Fruit fly (Drosophila melanogaster) whole organism, embryonic: ENCODE data around the gene CG10298.

ENCODE experiments used
- C15 ChIP-seq: fragments of 200-800 bp; sonication (Bioruptor generic); IDR thresholded peaks from 3 replicates; pipeline ENCODE4 v1.3.6; 2022; ENCODE audit warnings: missing biosample characterization, missing genetic modification characterization
- CG10959 ChIP-seq: fragments of 200-800 bp; sonication (Bioruptor generic); IDR thresholded peaks from 2 replicates; pipeline ENCODE4 v1.3.6; 2022; ENCODE audit warnings: missing biosample characterization, missing genetic modification characterization
- CG11247 ChIP-seq: fragments of 200-800 bp; sonication (Bioruptor generic); IDR thresholded peaks from 2 replicates; pipeline ENCODE4 v1.3.6; 2022; ENCODE audit warnings: missing biosample characterization, missing genetic modification characterization
- CG11398 ChIP-seq: fragments of 200-800 bp; sonication (Bioruptor generic); optimal IDR thresholded peaks from 2 replicates; lab custom pipeline; 2016; ENCODE audit warnings: missing biosample characterization, missing genetic modification characterization
- CG12219 ChIP-seq: fragments of 200-800 bp; sonication (Bioruptor generic); optimal IDR thresholded peaks from 3 replicates; lab custom pipeline; 2018; ENCODE audit warnings: missing biosample characterization, mild to moderate bottlenecking, missing genetic modification characterization
- CG14050 ChIP-seq: fragments of 200-800 bp; sonication (Bioruptor generic); IDR thresholded peaks from 3 replicates; pipeline ENCODE4 v1.3.6; 2022; ENCODE audit warnings: missing biosample characterization, missing genetic modification characterization
- CG15011 ChIP-seq: fragments of 200-800 bp; sonication (Bioruptor generic); optimal IDR thresholded peaks from 3 replicates; lab custom pipeline; 2018; ENCODE audit warnings: missing biosample characterization, mild to moderate bottlenecking, missing genetic modification characterization
- CG18262 ChIP-seq: fragments of 200-800 bp; optimal IDR thresholded peaks from 3 replicates; lab custom pipeline; 2019; ENCODE audit warnings: missing biosample characterization, mild to moderate bottlenecking, missing genetic modification characterization, moderate library complexity
- CG18599 ChIP-seq: fragments of 200-800 bp; sonication (Bioruptor generic); optimal IDR thresholded peaks from 3 replicates; lab custom pipeline; 2017; ENCODE audit warnings: missing biosample characterization, missing genetic modification characterization, mild to moderate bottlenecking, moderate library complexity, missing genetic modification reagents
- CG2678 ChIP-seq: fragments of 200-800 bp; sonication (Bioruptor generic); optimal IDR thresholded peaks from 3 replicates; lab custom pipeline; 2019; ENCODE audit warnings: missing biosample characterization, mild to moderate bottlenecking, missing genetic modification characterization, moderate library complexity
- CG30403 ChIP-seq: fragments of 200-800 bp; sonication (Bioruptor generic); optimal IDR thresholded peaks from 3 replicates; lab custom pipeline; 2016; ENCODE audit warnings: missing biosample characterization, missing genetic modification characterization
- CG31224 ChIP-seq: fragments of 200-800 bp; sonication (Bioruptor generic); IDR thresholded peaks from 2 replicates; pipeline ENCODE4 v1.3.6; 2022; ENCODE audit warnings: missing biosample characterization, missing genetic modification characterization
- CG3281 ChIP-seq: fragments of 200-800 bp; sonication (Bioruptor generic); optimal IDR thresholded peaks from 3 replicates; lab custom pipeline; 2017; ENCODE audit warnings: missing biosample characterization, mild to moderate bottlenecking, missing genetic modification characterization
- CG3995 ChIP-seq: fragments of 200-800 bp; sonication (Bioruptor generic); optimal IDR thresholded peaks from 3 replicates; lab custom pipeline; 2016; ENCODE audit warnings: missing biosample characterization, missing genetic modification characterization
- CG5180 ChIP-seq: fragments of 200-800 bp; sonication (Bioruptor generic); optimal IDR thresholded peaks from 3 replicates; lab custom pipeline; 2017; ENCODE audit warnings: missing biosample characterization, missing genetic modification characterization, mild to moderate bottlenecking, moderate library complexity, missing genetic modification reagents
- CG6272 ChIP-seq: fragments of 200-800 bp; sonication (Bioruptor generic); IDR thresholded peaks from 2 replicates; pipeline ENCODE4 v1.3.6; 2022; ENCODE audit warnings: missing biosample characterization, missing genetic modification characterization
- CG6791 ChIP-seq: fragments of 200-800 bp; sonication (Bioruptor generic); IDR thresholded peaks from 3 replicates; pipeline ENCODE4 v1.3.6; 2022; ENCODE audit warnings: missing biosample characterization, missing genetic modification characterization; ENCODE audit not compliant: partially characterized antibody
- CG7839 ChIP-seq: fragments of 200-800 bp; sonication (Bioruptor generic); optimal IDR thresholded peaks from 3 replicates; lab custom pipeline; 2018; ENCODE audit warnings: missing biosample characterization, mild to moderate bottlenecking, missing genetic modification characterization, moderate library complexity
- CG9817 ChIP-seq: fragments of 200-800 bp; sonication (Bioruptor generic); optimal IDR thresholded peaks from 2 replicates; lab custom pipeline; 2018; ENCODE audit warnings: missing biosample characterization, mild to moderate bottlenecking, missing genetic modification characterization, moderate library complexity
- Camta ChIP-seq: fragments of 200-800 bp; sonication (Bioruptor generic); optimal IDR thresholded peaks from 2 replicates; lab custom pipeline; 2016; ENCODE audit warnings: missing biosample characterization, missing genetic modification characterization
- Elba2 ChIP-seq: fragments of 200-800 bp; sonication (Bioruptor generic); optimal IDR thresholded peaks from 3 replicates; lab custom pipeline; 2016; ENCODE audit warnings: missing biosample characterization, missing genetic modification characterization
- Fer3 ChIP-seq: fragments of 200-800 bp; sonication (Bioruptor generic); optimal IDR thresholded peaks from 2 replicates; lab custom pipeline; 2018; ENCODE audit warnings: missing biosample characterization, mild to moderate bottlenecking, missing genetic modification characterization, moderate library complexity
- HLH3B ChIP-seq: fragments of 200-800 bp; sonication (Bioruptor generic); IDR thresholded peaks from 2 replicates; pipeline ENCODE4 v1.3.6; 2022; ENCODE audit warnings: missing biosample characterization, missing genetic modification characterization
- Max ChIP-seq: fragments of 200-800 bp; sonication (Bioruptor generic); optimal IDR thresholded peaks from 2 replicates; lab custom pipeline; 2016; ENCODE audit warnings: missing biosample characterization, mild to moderate bottlenecking, missing genetic modification characterization
- Med ChIP-seq: fragments of 200-800 bp; sonication (Bioruptor generic); peaks from one replicate; lab custom pipeline; 2016; ENCODE audit warnings: missing biosample characterization, missing genetic modification characterization, mild to moderate bottlenecking, inconsistent platforms, moderate library complexity
- Mrtf ChIP-seq: fragments of 200-800 bp; sonication (Bioruptor generic); IDR thresholded peaks from 3 replicates; pipeline ENCODE4 v1.3.6; 2022; ENCODE audit warnings: missing biosample characterization, missing genetic modification characterization
- NK7.1 ChIP-seq: fragments of 200-800 bp; sonication (Bioruptor generic); optimal IDR thresholded peaks from 3 replicates; lab custom pipeline; 2016; ENCODE audit warnings: missing biosample characterization, missing genetic modification characterization
- Pdp1 ChIP-seq, 2 experiments: fragments of 200-800 bp; sonication (Bioruptor generic); optimal IDR thresholded peaks; 3 replicates each; lab custom pipeline; 2016; ENCODE audit warnings: missing biosample characterization in 2 of 2, missing genetic modification characterization in 2 of 2, mild to moderate bottlenecking in 1 of 2, moderate library complexity in 1 of 2
- Rfx ChIP-seq: fragments of 200-800 bp; sonication (Bioruptor generic); IDR thresholded peaks from 2 replicates; pipeline ENCODE4 v1.3.6; 2022; ENCODE audit warnings: missing biosample characterization, missing genetic modification characterization
- YL-1 ChIP-seq: fragments of 200-800 bp; sonication (Bioruptor generic); optimal IDR thresholded peaks from 3 replicates; lab custom pipeline; 2017; ENCODE audit warnings: missing biosample characterization, mild to moderate bottlenecking, missing genetic modification characterization
- ara ChIP-seq: fragments of 200-800 bp; sonication (Bioruptor generic); IDR thresholded peaks from 2 replicates; pipeline ENCODE4 v1.3.6; 2022; ENCODE audit warnings: missing biosample characterization, missing genetic modification characterization
- ato ChIP-seq: fragments of 200-800 bp; sonication (Bioruptor generic); IDR thresholded peaks from 2 replicates; pipeline ENCODE4 v1.3.6; 2022; ENCODE audit warnings: missing biosample characterization, missing genetic modification characterization; ENCODE audit not compliant: partially characterized antibody
- chn ChIP-seq: fragments of 200-800 bp; sonication (Bioruptor generic); optimal IDR thresholded peaks from 2 replicates; lab custom pipeline; 2016; ENCODE audit warnings: missing biosample characterization, missing genetic modification characterization
- disco-r ChIP-seq: fragments of 200-800 bp; sonication (Bioruptor generic); optimal IDR thresholded peaks from 2 replicates; lab custom pipeline; 2016; ENCODE audit warnings: missing biosample characterization, missing genetic modification characterization
- emc ChIP-seq: fragments of 200-800 bp; sonication (Bioruptor generic); optimal IDR thresholded peaks from 2 replicates; lab custom pipeline; 2016; ENCODE audit warnings: missing biosample characterization, missing genetic modification characterization
- ems ChIP-seq: fragments of 200-800 bp; sonication (Bioruptor generic); optimal IDR thresholded peaks from 3 replicates; lab custom pipeline; 2016; ENCODE audit warnings: missing biosample characterization, missing genetic modification characterization
- en ChIP-seq: fragments of 200-800 bp; sonication (Bioruptor generic); optimal IDR thresholded peaks from 2 replicates; lab custom pipeline; 2016; ENCODE audit warnings: missing biosample characterization, missing genetic modification characterization
- fd64A ChIP-seq: fragments of 200-800 bp; sonication (Bioruptor generic); optimal IDR thresholded peaks from 3 replicates; lab custom pipeline; 2018; ENCODE audit warnings: missing biosample characterization, mild to moderate bottlenecking, missing genetic modification characterization
- gcm ChIP-seq: fragments of 200-800 bp; sonication (Bioruptor generic); optimal IDR thresholded peaks from 2 replicates; lab custom pipeline; 2019; ENCODE audit warnings: missing biosample characterization, mild to moderate bottlenecking, missing genetic modification characterization, moderate library complexity
- ham ChIP-seq: fragments of 200-800 bp; sonication (Bioruptor generic); IDR thresholded peaks from 2 replicates; pipeline ENCODE4 v1.3.6; 2022; ENCODE audit warnings: missing biosample characterization, missing genetic modification characterization
- inv ChIP-seq: fragments of 200-800 bp; sonication (Bioruptor generic); IDR thresholded peaks from 2 replicates; pipeline ENCODE4 v1.3.6; 2022; ENCODE audit warnings: missing biosample characterization, missing genetic modification characterization; ENCODE audit not compliant: partially characterized antibody
- knrl ChIP-seq: fragments of 200-800 bp; sonication (Bioruptor generic); IDR thresholded peaks from 3 replicates; pipeline ENCODE4 v1.3.6; 2022; ENCODE audit warnings: missing biosample characterization, missing genetic modification characterization; ENCODE audit not compliant: partially characterized antibody
- luna ChIP-seq: fragments of 200-800 bp; sonication (Bioruptor generic); optimal IDR thresholded peaks from 2 replicates; lab custom pipeline; 2016; ENCODE audit warnings: missing biosample characterization, missing genetic modification characterization
- maf-S ChIP-seq: fragments of 200-800 bp; sonication (Bioruptor generic); optimal IDR thresholded peaks from 2 replicates; lab custom pipeline; 2016; ENCODE audit warnings: missing biosample characterization, missing genetic modification characterization
- rib ChIP-seq: fragments of 200-800 bp; sonication (Bioruptor generic); IDR thresholded peaks from 2 replicates; pipeline ENCODE4 v1.3.6; 2022; ENCODE audit warnings: missing biosample characterization, missing genetic modification characterization
- row ChIP-seq: fragments of 200-800 bp; sonication (Bioruptor generic); IDR thresholded peaks from 3 replicates; pipeline ENCODE4 v1.3.6; 2022; ENCODE audit warnings: missing biosample characterization, missing genetic modification characterization
- sim ChIP-seq: fragments of 200-800 bp; sonication (Bioruptor generic); IDR thresholded peaks from 2 replicates; pipeline ENCODE4 v1.3.6; 2022; ENCODE audit warnings: missing biosample characterization, missing genetic modification characterization
- ssp ChIP-seq: fragments of 200-800 bp; sonication (Bioruptor generic); IDR thresholded peaks from 2 replicates; pipeline ENCODE4 v1.3.6; 2022; ENCODE audit warnings: missing biosample characterization, missing genetic modification characterization
- stwl ChIP-seq: fragments of 200-800 bp; sonication (Bioruptor generic); optimal IDR thresholded peaks from 3 replicates; lab custom pipeline; 2018; ENCODE audit warnings: missing biosample characterization, mild to moderate bottlenecking, missing genetic modification characterization, moderate library complexity
- wek ChIP-seq: fragments of 200-800 bp; sonication (Bioruptor generic); optimal IDR thresholded peaks from 3 replicates; lab custom pipeline; 2018; ENCODE audit warnings: missing biosample characterization, mild to moderate bottlenecking, missing genetic modification characterization, moderate library complexity

Gene CG10298

DNA sequence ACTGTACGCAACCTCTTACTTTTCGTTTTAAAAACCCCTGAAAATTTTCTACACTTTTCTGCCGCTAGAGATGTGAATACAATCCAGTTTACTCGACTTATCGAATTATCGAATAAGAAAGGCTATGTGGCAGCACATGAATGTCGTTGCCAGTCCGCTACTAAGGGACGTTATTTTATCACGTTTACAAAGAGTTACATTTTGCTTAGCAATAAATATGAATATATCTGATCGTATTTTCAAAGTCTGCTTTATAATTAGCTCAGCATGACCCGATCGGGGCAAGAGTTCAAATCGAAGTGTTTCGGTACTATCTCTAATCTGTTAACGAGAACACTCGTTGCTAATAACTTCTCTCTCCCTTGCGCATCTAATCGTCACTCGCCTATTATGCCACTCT lies 25.3 kb downstream of the CG10298 start, which contains the start of gene CG42724 (continued):
- peak; percentile 57 for TF ChIP-seq stwl (tag; lab: Kevin White, UChicago)
- TF ChIP-seq CG30403 (GFP tag; lab: Kevin White, UChicago) = peak; percentile 71
- peak; percentile 96 for TF ChIP-seq Med (GFP tag; lab: Kevin White, UChicago)
- 0 out of 3 replicates have a peak, but pooled peaks have one; percentile 9 for TF ChIP-seq C15 (GFP tag; lab: Robert Waterston, UW)
- TF ChIP-seq luna (GFP tag; lab: Kevin White, UChicago) = peak; percentile 72
- TF ChIP-seq CG18599 (GFP tag; lab: Kevin White, UChicago) = no peak
- peak; percentile 80 for TF ChIP-seq chn
- TF ChIP-seq maf-S (GFP tag; lab: Kevin White, UChicago) = peak; percentile 65
- TF ChIP-seq CG9817 (tag; lab: Kevin White, UChicago) = peak; percentile 62
- peak; percentile 78 for TF ChIP-seq Camta (GFP tag; lab: Kevin White, UChicago)
- TF ChIP-seq CG11247 = peak; percentile 60; the same call in 1 of the 2 replicates
- TF ChIP-seq Mrtf (GFP tag; lab: Robert Waterston, UW) = 0 out of 3 replicates have a peak, but pooled peaks have one; percentile 44
- TF ChIP-seq Elba2 (GFP tag; lab: Kevin White, UChicago) = peak; percentile 17
- peak; percentile 89 for TF ChIP-seq row
- no peak for TF ChIP-seq gcm
- TF ChIP-seq sim (GFP tag; lab: Robert Waterston, UW) = 0 out of 2 replicates have a peak, but pooled peaks have one; percentile 18
- TF ChIP-seq Fer3 (tag; lab: Kevin White, UChicago) = no peak
- TF ChIP-seq inv = 0 out of 2 replicates have a peak, but pooled peaks have one; percentile 28
- peak; percentile 57 for TF ChIP-seq NK7.1 (GFP tag; lab: Kevin White, UChicago)
- no peak for TF ChIP-seq CG7839
- TF ChIP-seq CG3281 (GFP tag; lab: Kevin White, UChicago) = no peak
- TF ChIP-seq CG14050 (GFP tag; lab: Robert Waterston, UW) = peak; percentile 55; the same call in 1 of the 3 replicates
- TF ChIP-seq CG5180 (GFP tag; lab: Kevin White, UChicago) = no peak
- peak; percentile 74 to 80 for TF ChIP-seq Pdp1 (GFP tag; optimal IDR thresholded peaks at IDR 0.05; lab: Kevin White, UChicago)
- peak; percentile 30 for TF ChIP-seq wek (GFP tag; lab: Kevin White, UChicago)
- no peak for TF ChIP-seq CG10959 (GFP tag; lab: Robert Waterston, UW)
- TF ChIP-seq CG15011 (GFP tag; lab: Kevin White, UChicago) = no peak
- no peak for TF ChIP-seq fd64A
- TF ChIP-seq disco-r (GFP tag; lab: Kevin White, UChicago) = peak; percentile 56
- no peak for TF ChIP-seq ato (GFP tag; lab: Robert Waterston, UW)
- peak; percentile 51; the same call in 2 of the 3 replicates for TF ChIP-seq knrl (GFP tag; lab: Robert Waterston, UW)
- TF ChIP-seq Max (GFP tag; lab: Kevin White, UChicago) = peak; percentile 11
- TF ChIP-seq en (GFP tag; lab: Kevin White, UChicago) = peak; percentile 44
- TF ChIP-seq CG6272 (GFP tag; lab: Robert Waterston, UW) = peak; percentile 57; the same call in 1 of the 2 replicates
- 0 out of 3 replicates have a peak, but pooled peaks have one; percentile 43 for TF ChIP-seq CG6791
- peak; percentile 64 for TF ChIP-seq YL-1 (GFP tag; lab: Kevin White, UChicago)
- TF ChIP-seq rib (GFP tag; lab: Robert Waterston, UW) = no peak
- TF ChIP-seq CG12219 (GFP tag; lab: Kevin White, UChicago) = no peak
- no peak for TF ChIP-seq CG18262 (tag; lab: Kevin White, UChicago)
- no peak for TF ChIP-seq CG2678 (tag; lab: Kevin White, UChicago)
- TF ChIP-seq Rfx = peak; percentile 80
- TF ChIP-seq ssp (GFP tag; lab: Robert Waterston, UW) = peak; percentile 33
- 0 out of 2 replicates have a peak, but pooled peaks have one; percentile 30 for TF ChIP-seq CG31224 (GFP tag; lab: Robert Waterston, UW)
- peak; percentile 79 for TF ChIP-seq ems (GFP tag; lab: Kevin White, UChicago)
- peak; percentile 50 for TF ChIP-seq HLH3B
- TF ChIP-seq ham (GFP tag; lab: Robert Waterston, UW) = no peak
- TF ChIP-seq emc (GFP tag; lab: Kevin White, UChicago) = peak; percentile 25
- TF ChIP-seq CG11398 = peak; percentile 52
- TF ChIP-seq ara (GFP tag; lab: Robert Waterston, UW) = 0 out of 2 replicates have a peak, but pooled peaks have one; percentile 27
- peak; percentile 92 for TF ChIP-seq CG3995 (GFP tag; lab: Kevin White, UChicago)
